Worm (Caenorhabditis elegans) whole organism, L4 larva: Measurements from ENCODE around the gene fat-7.
A peak's percentile ranks its signal among the peaks of the same experiment; 100 is the strongest.

Experiments used
- F10B5.3 ChIP-seq: sonication (generic microtip); optimal IDR thresholded peaks from 2 replicates; lab custom pipeline; 2016; ENCODE audit warnings: mild to moderate bottlenecking, missing genetic modification characterization, missing compliant biosample characterization
- F44E2.7 ChIP-seq: fragments of 200-800 bp; sonication (Bioruptor generic); IDR thresholded peaks from 2 replicates; pipeline ENCODE4 v2.1.2; 2022; ENCODE audit warnings: missing genetic modification characterization, missing compliant biosample characterization
- F49E8.2 ChIP-seq: sonication (generic microtip); optimal IDR thresholded peaks from 2 replicates; lab custom pipeline; 2016; ENCODE audit warnings: missing compliant biosample characterization, mild to moderate bottlenecking, missing genetic modification characterization, borderline replicate concordance
- R02D3.7 ChIP-seq: fragments of 150-350 bp; sonication (generic microtip); optimal IDR thresholded peaks from 3 replicates; lab custom pipeline; 2014; ENCODE audit warnings: missing biosample characterization, missing genetic modification characterization
- Y48G9A.11 ChIP-seq: fragments of 200-800 bp; sonication (Bioruptor generic); IDR thresholded peaks from 2 replicates; pipeline ENCODE4 v1.3.6; 2022; ENCODE audit warnings: missing genetic modification reagents, missing genetic modification characterization, missing compliant biosample characterization
- Y5F2A.4 ChIP-seq: fragments of 200-800 bp; sonication (Bioruptor generic); optimal IDR thresholded peaks from 2 replicates; lab custom pipeline; 2018; ENCODE audit warnings: mild to moderate bottlenecking, missing genetic modification characterization, missing compliant biosample characterization
- ZK546.5 ChIP-seq, 2 experiments: sonication (generic microtip); optimal IDR thresholded peaks; 2 replicates each; lab custom pipeline; 2017; ENCODE audit warnings: missing biosample characterization in 2 of 2, missing genetic modification characterization in 2 of 2
- aha-1 ChIP-seq: fragments of 150-350 bp; peaks from one replicate; lab custom pipeline; 2014; ENCODE audit warnings: missing biosample characterization, missing genetic modification characterization
- ama-1 ChIP-seq: fragments of 150-350 bp; optimal IDR thresholded peaks from 2 replicates; lab custom pipeline; 2014; ENCODE audit warnings: inconsistent platforms, mixed read lengths
- arid-1 ChIP-seq: fragments of 200-800 bp; sonication (Bioruptor generic); conservative IDR thresholded peaks from 2 replicates; pipeline ENCODE4 v1.3.6; 2022; ENCODE audit warnings: missing genetic modification reagents, missing genetic modification characterization, missing compliant biosample characterization
- ceh-20 ChIP-seq: fragments of 200-800 bp; sonication (Bioruptor generic); IDR thresholded peaks from 2 replicates; pipeline ENCODE4 v1.3.6; 2022; ENCODE audit warnings: missing genetic modification reagents, missing genetic modification characterization, missing compliant biosample characterization
- ceh-28 ChIP-seq: fragments of 150-350 bp; optimal IDR thresholded peaks from 2 replicates; lab custom pipeline; 2014; ENCODE audit warnings: missing biosample characterization, missing genetic modification reagents, missing genetic modification characterization
- ceh-44 ChIP-seq: fragments of 200-800 bp; sonication (Bioruptor generic); IDR thresholded peaks from 2 replicates; pipeline ENCODE4 v1.3.6; 2022; ENCODE audit warnings: missing genetic modification reagents, missing genetic modification characterization, missing compliant biosample characterization
- ceh-82 ChIP-seq: sonication (generic microtip); optimal IDR thresholded peaks from 2 replicates; lab custom pipeline; 2017; ENCODE audit warnings: missing biosample characterization, missing genetic modification characterization
- ces-1 ChIP-seq: fragments of 150-350 bp; sonication (generic microtip); optimal IDR thresholded peaks from 4 replicates; lab custom pipeline; 2014; ENCODE audit warnings: missing biosample characterization, missing genetic modification reagents, missing genetic modification characterization
- ctbp-1 ChIP-seq: fragments of 200-800 bp; sonication (Bioruptor generic); IDR thresholded peaks from 2 replicates; pipeline ENCODE4 v1.3.6; 2022; ENCODE audit warnings: missing genetic modification reagents, missing genetic modification characterization, missing compliant biosample characterization
- daf-12 ChIP-seq: fragments of 150-350 bp; optimal IDR thresholded peaks from 2 replicates; lab custom pipeline; 2014; ENCODE audit warnings: missing biosample characterization, missing genetic modification reagents, missing genetic modification characterization
- daf-8 ChIP-seq: fragments of 200-800 bp; sonication (Bioruptor generic); IDR thresholded peaks from 2 replicates; pipeline ENCODE4 v1.3.6; 2022; ENCODE audit warnings: missing genetic modification characterization, missing compliant biosample characterization
- dmd-6 ChIP-seq: fragments of 200-800 bp; sonication (Bioruptor generic); IDR thresholded peaks from 2 replicates; pipeline ENCODE4 v1.3.6; 2022; ENCODE audit warnings: missing genetic modification reagents, missing genetic modification characterization, missing compliant biosample characterization
- dmd-9 ChIP-seq: fragments of 200-800 bp; sonication (Bioruptor generic); IDR thresholded peaks from 2 replicates; pipeline ENCODE4 v1.3.6; 2022; ENCODE audit warnings: missing genetic modification reagents, missing genetic modification characterization, missing compliant biosample characterization
- duxl-1 ChIP-seq: sonication (generic microtip); optimal IDR thresholded peaks from 2 replicates; lab custom pipeline; 2016; ENCODE audit warnings: mild to moderate bottlenecking, missing genetic modification characterization, moderate library complexity, missing compliant biosample characterization; ENCODE audit not compliant: poor library complexity
- dve-1 ChIP-seq: sonication (generic microtip); optimal IDR thresholded peaks from 2 replicates; lab custom pipeline; 2017; ENCODE audit warnings: antibody characterized with exemption, mild to moderate bottlenecking, missing genetic modification characterization, missing compliant biosample characterization; ENCODE audit not compliant: insufficient read depth
- egl-43 ChIP-seq: fragments of 200-800 bp; sonication (Bioruptor generic); IDR thresholded peaks from 2 replicates; pipeline ENCODE4 v1.3.6; 2022; ENCODE audit warnings: missing genetic modification reagents, missing genetic modification characterization, missing compliant biosample characterization
- hif-1 ChIP-seq, 2 experiments: sonication (generic microtip); optimal IDR thresholded peaks; 2 replicates each; lab custom pipeline; 2016 to 2017; ENCODE audit warnings: missing compliant biosample characterization in 2 of 2, missing genetic modification characterization in 2 of 2, missing genetic modification reagents in 2 of 2, missing genotype in 2 of 2, mild to moderate bottlenecking in 1 of 2
- hlh-11 ChIP-seq: fragments of 200-800 bp; sonication (Bioruptor generic); optimal IDR thresholded peaks from 2 replicates; lab custom pipeline; 2018; ENCODE audit warnings: mild to moderate bottlenecking, missing genetic modification characterization, missing compliant biosample characterization
- hlh-30 ChIP-seq: sonication (generic microtip); optimal IDR thresholded peaks from 2 replicates; lab custom pipeline; 2017; ENCODE audit warnings: antibody characterized with exemption, mild to moderate bottlenecking, missing genetic modification characterization, missing compliant biosample characterization; ENCODE audit not compliant: insufficient read depth
- jun-1 ChIP-seq: fragments of 150-350 bp; optimal IDR thresholded peaks from 2 replicates; lab custom pipeline; 2014; ENCODE audit warnings: missing biosample characterization, missing genetic modification reagents, missing genetic modification characterization
- lin-13 ChIP-seq: fragments of 150-350 bp; optimal IDR thresholded peaks from 2 replicates; lab custom pipeline; 2014; ENCODE audit warnings: missing biosample characterization, missing genetic modification reagents, missing genetic modification characterization
- lin-29 ChIP-seq: fragments of 200-800 bp; sonication (Bioruptor generic); IDR thresholded peaks from 2 replicates; pipeline ENCODE4 v1.3.6; 2022; ENCODE audit warnings: missing genetic modification reagents, missing genetic modification characterization, missing compliant biosample characterization
- lin-39 ChIP-seq: fragments of 150-350 bp; optimal IDR thresholded peaks from 2 replicates; lab custom pipeline; 2014; ENCODE audit warnings: missing biosample characterization, missing genetic modification reagents, missing genetic modification characterization
- madf-9 ChIP-seq: fragments of 200-800 bp; sonication (Bioruptor generic); conservative IDR thresholded peaks from 2 replicates; pipeline ENCODE4 v1.3.6; 2022; ENCODE audit warnings: missing genetic modification reagents, missing genetic modification characterization, missing compliant biosample characterization
- mep-1 ChIP-seq: fragments of 150-350 bp; sonication (generic microtip); optimal IDR thresholded peaks from 3 replicates; lab custom pipeline; 2014; ENCODE audit warnings: missing biosample characterization, missing genetic modification characterization
- mes-2 ChIP-seq: sonication (generic microtip); optimal IDR thresholded peaks from 2 replicates; lab custom pipeline; 2016; ENCODE audit warnings: missing genotype, mild to moderate bottlenecking, missing genetic modification characterization, missing compliant biosample characterization; ENCODE audit not compliant: poor library complexity, severe bottlenecking
- mxl-2 ChIP-seq: fragments of 200-800 bp; sonication (Bioruptor generic); conservative IDR thresholded peaks from 2 replicates; pipeline ENCODE4 v1.3.6; 2022; ENCODE audit warnings: missing genetic modification reagents, missing genetic modification characterization, missing compliant biosample characterization
- nhr-10 ChIP-seq: fragments of 150-350 bp; optimal IDR thresholded peaks from 2 replicates; lab custom pipeline; 2014; ENCODE audit warnings: missing biosample characterization, missing genetic modification characterization
- nhr-102 ChIP-seq: sonication (generic microtip); optimal IDR thresholded peaks from 2 replicates; lab custom pipeline; 2016; ENCODE audit warnings: mild to moderate bottlenecking, missing genetic modification characterization, moderate library complexity, missing compliant biosample characterization
- nhr-237 ChIP-seq: sonication (generic microtip); optimal IDR thresholded peaks from 2 replicates; lab custom pipeline; 2017; ENCODE audit warnings: missing biosample characterization, missing genetic modification characterization
- nhr-25 ChIP-seq: sonication (generic microtip); optimal IDR thresholded peaks from 2 replicates; lab custom pipeline; 2017; ENCODE audit warnings: missing genetic modification characterization, mild to moderate bottlenecking, missing compliant biosample characterization, antibody characterized with exemption, moderate library complexity, borderline replicate concordance; ENCODE audit not compliant: insufficient read depth
- nhr-48 ChIP-seq: sonication (generic microtip); optimal IDR thresholded peaks from 2 replicates; lab custom pipeline; 2016; ENCODE audit warnings: mild to moderate bottlenecking, missing genetic modification characterization, missing compliant biosample characterization
- nhr-6 ChIP-seq: fragments of 150-350 bp; optimal IDR thresholded peaks from 2 replicates; lab custom pipeline; 2014; ENCODE audit warnings: missing biosample characterization, missing genetic modification characterization
- nhr-76 ChIP-seq: fragments of 150-350 bp; optimal IDR thresholded peaks from 2 replicates; lab custom pipeline; 2014; ENCODE audit warnings: missing biosample characterization, missing genetic modification characterization
- php-3 ChIP-seq: fragments of 200-800 bp; sonication (Bioruptor generic); IDR thresholded peaks from 2 replicates; pipeline ENCODE4 v1.3.6; 2022; ENCODE audit warnings: missing genetic modification reagents, missing genetic modification characterization, missing compliant biosample characterization
- pqm-1 ChIP-seq: sonication (generic microtip); optimal IDR thresholded peaks from 2 replicates; lab custom pipeline; 2017; ENCODE audit warnings: missing biosample characterization, missing genetic modification characterization
- saeg-2 ChIP-seq: fragments of 200-800 bp; sonication (Bioruptor generic); IDR thresholded peaks from 2 replicates; pipeline ENCODE4 v1.3.6; 2022; ENCODE audit warnings: missing genetic modification reagents, missing genetic modification characterization, missing compliant biosample characterization
- set-16 ChIP-seq: fragments of 200-800 bp; sonication (Bioruptor generic); IDR thresholded peaks from 2 replicates; pipeline ENCODE4 v1.3.6; 2022; ENCODE audit warnings: missing genetic modification reagents, missing genetic modification characterization, missing compliant biosample characterization
- skn-1 ChIP-seq: fragments of 150-350 bp; optimal IDR thresholded peaks from 2 replicates; lab custom pipeline; 2014; ENCODE audit warnings: missing biosample characterization, missing genetic modification characterization
- tra-1 ChIP-seq: fragments of 200-800 bp; sonication (Bioruptor generic); IDR thresholded peaks from 2 replicates; pipeline ENCODE4 v1.3.6; 2022; ENCODE audit warnings: missing genetic modification reagents, missing genetic modification characterization, missing compliant biosample characterization
- vab-7 ChIP-seq: fragments of 200-800 bp; sonication (Bioruptor generic); IDR thresholded peaks from 2 replicates; pipeline ENCODE4 v1.3.6; 2022; ENCODE audit warnings: missing genetic modification reagents, missing genetic modification characterization, missing compliant biosample characterization
- zfp-3 ChIP-seq: fragments of 200-800 bp; sonication (Bioruptor generic); conservative IDR thresholded peaks from 2 replicates; pipeline ENCODE4 v1.3.6; 2022; ENCODE audit warnings: missing genetic modification reagents, missing genetic modification characterization, missing compliant biosample characterization
- zip-11 ChIP-seq: fragments of 200-800 bp; sonication (Bioruptor generic); IDR thresholded peaks from 2 replicates; pipeline ENCODE4 v1.3.6; 2022; ENCODE audit warnings: missing genetic modification characterization, missing compliant biosample characterization
- zip-2 ChIP-seq: fragments of 150-350 bp; optimal IDR thresholded peaks from 2 replicates; lab custom pipeline; 2014; ENCODE audit warnings: missing biosample characterization, missing genetic modification characterization
- ztf-7 ChIP-seq: fragments of 150-350 bp; optimal IDR thresholded peaks from 2 replicates; lab custom pipeline; 2014; ENCODE audit warnings: missing biosample characterization, missing genetic modification characterization

fat-7 gene

DNA sequence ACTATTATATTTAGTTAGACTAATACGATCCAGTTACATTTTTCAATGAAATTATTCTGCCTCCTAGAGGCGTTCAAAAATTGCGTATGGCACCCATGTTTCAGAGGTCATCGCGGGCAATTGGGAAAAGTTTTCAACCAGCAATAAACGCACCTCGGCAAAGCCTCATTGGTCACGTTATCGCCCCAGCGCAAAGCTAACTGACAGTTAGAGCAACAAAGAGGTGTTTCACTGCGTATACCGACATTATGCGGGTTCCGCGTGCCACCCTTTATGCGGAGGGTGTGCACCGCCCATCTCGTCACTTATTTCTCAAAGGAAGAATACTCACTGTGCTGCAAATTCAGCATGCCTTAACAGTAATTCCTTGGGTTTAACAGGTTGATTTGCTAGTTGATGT is 10.3 kb downstream of the fat-7 start:
- TF ChIP-seq nhr-237 (tag; lab: Kevin White, UChicago) (no peak), tra-1 (0 out of 2 replicates have a peak, but pooled peaks have one; percentile 11), madf-9 (GFP tag; lab: Robert Waterston, UW) (no peak), lin-13 (GFP tag; lab: Kevin White, UChicago) (no peak), hlh-30 (tag; lab: Kevin White, UChicago) (no peak), arid-1 (no peak), nhr-102 (tag; lab: Kevin White, UChicago) (peak; percentile 94), lin-29 (GFP tag; lab: Robert Waterston, UW) (no peak), ceh-82 (tag; lab: Kevin White, UChicago) (no peak), daf-12 (tag; lab: Kevin White, UChicago) (no peak), saeg-2 (GFP tag; lab: Robert Waterston, UW) (no peak), dmd-9 (GFP tag; lab: Robert Waterston, UW) (no peak), zip-2 (tag; lab: Kevin White, UChicago) (no peak), R02D3.7 (tag; lab: Kevin White, UChicago) (no peak), hlh-11 (no peak), php-3 (GFP tag; lab: Robert Waterston, UW) (peak; percentile 72), mes-2 (no peak), nhr-76 (no peak), F44E2.7 (GFP tag; lab: Robert Waterston, UW) (no peak), dve-1 (no peak), zfp-3 (GFP tag; lab: Robert Waterston, UW) (no peak), nhr-6 (tag; lab: Kevin White, UChicago) (no peak), nhr-10 (tag; lab: Kevin White, UChicago) (no peak), ceh-20 (GFP tag; lab: Robert Waterston, UW) (no peak), set-16 (no peak), Y5F2A.4 (GFP tag; lab: Kevin White, UChicago) (no peak), mxl-2 (GFP tag; lab: Robert Waterston, UW) (no peak), ama-1 (lab: Kevin White, UChicago) (no peak), vab-7 (GFP tag; lab: Robert Waterston, UW) (no peak), hif-1 (tag; optimal IDR thresholded peaks at IDR 0.05; lab: Kevin White, UChicago) (no peak), zip-11 (no peak), ctbp-1 (GFP tag; lab: Robert Waterston, UW) (no peak), F10B5.3 (tag; lab: Kevin White, UChicago) (no peak), lin-39 (tag; lab: Kevin White, UChicago) (no peak), duxl-1 (tag; lab: Kevin White, UChicago) (no peak), ceh-28 (tag; lab: Kevin White, UChicago) (no peak), nhr-25 (tag; lab: Kevin White, UChicago) (no peak), daf-8 (GFP tag; lab: Robert Waterston, UW) (no peak), mep-1 (tag; lab: Kevin White, UChicago) (no peak), Y48G9A.11 (GFP tag; lab: Robert Waterston, UW) (peak; percentile 78), ceh-44 (GFP tag; lab: Robert Waterston, UW) (no peak), ZK546.5 (tag; optimal IDR thresholded peaks at IDR 0.05; lab: Kevin White, UChicago) (no peak), nhr-48 (tag; lab: Kevin White, UChicago) (no peak), aha-1 (peak; percentile 94), egl-43 (GFP tag; lab: Robert Waterston, UW) (no peak), jun-1 (tag; lab: Kevin White, UChicago) (no peak), ces-1 (GFP tag; lab: Kevin White, UChicago) (no peak), ztf-7 (tag; lab: Kevin White, UChicago) (no peak), pqm-1 (tag; lab: Kevin White, UChicago) (peak; percentile 1), skn-1 (no peak), F49E8.2 (peak; percentile 76), dmd-6 (GFP tag; lab: Robert Waterston, UW) (peak; percentile 67)
